Fruit fly (Drosophila melanogaster) whole organism, embryonic: Measurements from ENCODE around the gene Edg78E.

Experiments
- Antp ChIP-seq: fragments of 200-800 bp; sonication (Bioruptor generic); optimal IDR thresholded peaks from 3 replicates; lab custom pipeline; 2016; ENCODE audit warnings: missing biosample characterization, missing genetic modification characterization
- Atf-2 ChIP-seq: fragments of 200-800 bp; sonication (Bioruptor generic); optimal IDR thresholded peaks from 2 replicates; lab custom pipeline; 2016; ENCODE audit warnings: missing biosample characterization, missing genetic modification characterization
- CG10366 ChIP-seq: fragments of 200-800 bp; sonication (Bioruptor generic); IDR thresholded peaks from 2 replicates; pipeline ENCODE4 v1.3.6; 2022; ENCODE audit warnings: missing biosample characterization, missing genetic modification characterization
- CG10654 ChIP-seq: fragments of 200-800 bp; sonication (Bioruptor generic); optimal IDR thresholded peaks from 2 replicates; lab custom pipeline; 2016; ENCODE audit warnings: missing biosample characterization, missing genetic modification characterization
- CG12071 ChIP-seq: fragments of 200-800 bp; sonication (Bioruptor generic); optimal IDR thresholded peaks from 3 replicates; lab custom pipeline; 2018; ENCODE audit warnings: missing biosample characterization, mild to moderate bottlenecking, missing genetic modification characterization
- CG12219 ChIP-seq: fragments of 200-800 bp; sonication (Bioruptor generic); optimal IDR thresholded peaks from 3 replicates; lab custom pipeline; 2018; ENCODE audit warnings: missing biosample characterization, mild to moderate bottlenecking, missing genetic modification characterization
- CG12942 ChIP-seq: fragments of 200-800 bp; sonication (Bioruptor generic); optimal IDR thresholded peaks from 3 replicates; lab custom pipeline; 2016; ENCODE audit warnings: missing biosample characterization, missing genetic modification characterization
- CG13894 ChIP-seq: fragments of 200-800 bp; sonication (Bioruptor generic); optimal IDR thresholded peaks from 3 replicates; lab custom pipeline; 2018; ENCODE audit warnings: missing biosample characterization, mild to moderate bottlenecking, missing genetic modification characterization, moderate library complexity
- CG17359 ChIP-seq: fragments of 200-800 bp; sonication (Bioruptor generic); optimal IDR thresholded peaks from 3 replicates; lab custom pipeline; 2018; ENCODE audit warnings: missing biosample characterization, mild to moderate bottlenecking, missing genetic modification characterization, moderate library complexity
- CG2129 ChIP-seq: fragments of 200-800 bp; sonication (Bioruptor generic); IDR thresholded peaks from 2 replicates; pipeline ENCODE4 v1.3.6; 2022; ENCODE audit warnings: missing biosample characterization, missing genetic modification characterization; ENCODE audit not compliant: partially characterized antibody
- CG2202 ChIP-seq: fragments of 200-800 bp; sonication (Bioruptor generic); optimal IDR thresholded peaks from 2 replicates; lab custom pipeline; 2018; ENCODE audit warnings: missing biosample characterization, mild to moderate bottlenecking, missing genetic modification characterization
- CG30020 ChIP-seq: fragments of 200-800 bp; optimal IDR thresholded peaks from 2 replicates; lab custom pipeline; 2019; ENCODE audit warnings: missing biosample characterization, mild to moderate bottlenecking, missing genetic modification characterization, moderate library complexity
- CG31388 ChIP-seq: fragments of 200-800 bp; sonication (Bioruptor generic); optimal IDR thresholded peaks from 2 replicates; lab custom pipeline; 2016; ENCODE audit warnings: missing biosample characterization, missing genetic modification characterization
- CG3281 ChIP-seq: fragments of 200-800 bp; sonication (Bioruptor generic); optimal IDR thresholded peaks from 3 replicates; lab custom pipeline; 2017; ENCODE audit warnings: missing biosample characterization, mild to moderate bottlenecking, missing genetic modification characterization
- CG33213 ChIP-seq: fragments of 200-800 bp; sonication (Bioruptor generic); optimal IDR thresholded peaks from 3 replicates; lab custom pipeline; 2016; ENCODE audit warnings: missing biosample characterization, missing genetic modification characterization
- CG3407 ChIP-seq: fragments of 200-800 bp; sonication (Bioruptor generic); optimal IDR thresholded peaks from 2 replicates; lab custom pipeline; 2018; ENCODE audit warnings: missing biosample characterization, mild to moderate bottlenecking, missing genetic modification characterization
- CG34224 ChIP-seq: fragments of 200-800 bp; sonication (Bioruptor generic); IDR thresholded peaks from 3 replicates; pipeline ENCODE4 v1.3.6; 2022; ENCODE audit warnings: missing biosample characterization, missing genetic modification characterization; ENCODE audit not compliant: partially characterized antibody
- CG6791 ChIP-seq: fragments of 200-800 bp; sonication (Bioruptor generic); IDR thresholded peaks from 3 replicates; pipeline ENCODE4 v1.3.6; 2022; ENCODE audit warnings: missing biosample characterization, missing genetic modification characterization; ENCODE audit not compliant: partially characterized antibody
- CG7786 ChIP-seq: fragments of 200-800 bp; sonication (Bioruptor generic); optimal IDR thresholded peaks from 2 replicates; lab custom pipeline; 2016; ENCODE audit warnings: missing biosample characterization, missing genetic modification characterization
- CG7928 ChIP-seq: fragments of 200-800 bp; sonication (Bioruptor generic); optimal IDR thresholded peaks from 2 replicates; lab custom pipeline; 2017; ENCODE audit warnings: missing biosample characterization, mild to moderate bottlenecking, missing genetic modification characterization
- CG8924 ChIP-seq: fragments of 200-800 bp; optimal IDR thresholded peaks from 3 replicates; lab custom pipeline; 2019; ENCODE audit warnings: missing biosample characterization, mild to moderate bottlenecking, missing genetic modification characterization, moderate library complexity
- CkIIα-i1 ChIP-seq: fragments of 200-800 bp; sonication (Bioruptor generic); IDR thresholded peaks from 2 replicates; pipeline ENCODE4 v1.3.6; 2022; ENCODE audit warnings: missing biosample characterization, missing genetic modification characterization
- Dp ChIP-seq: fragments of 200-800 bp; sonication (Bioruptor generic); optimal IDR thresholded peaks from 2 replicates; lab custom pipeline; 2018; ENCODE audit warnings: missing biosample characterization, mild to moderate bottlenecking, missing genetic modification characterization, moderate library complexity
- Fer3 ChIP-seq: fragments of 200-800 bp; sonication (Bioruptor generic); optimal IDR thresholded peaks from 2 replicates; lab custom pipeline; 2018; ENCODE audit warnings: missing biosample characterization, mild to moderate bottlenecking, missing genetic modification characterization, moderate library complexity
- HLH4C ChIP-seq: fragments of 200-800 bp; sonication (Bioruptor generic); IDR thresholded peaks from 3 replicates; pipeline ENCODE4 v1.3.6; 2022; ENCODE audit warnings: missing biosample characterization, missing genetic modification characterization; ENCODE audit not compliant: partially characterized antibody
- Hmr ChIP-seq: fragments of 200-800 bp; sonication (Bioruptor generic); optimal IDR thresholded peaks from 3 replicates; lab custom pipeline; 2017; ENCODE audit warnings: mild to moderate bottlenecking, missing biosample characterization, missing genetic modification reagents, missing genetic modification characterization
- Hsf ChIP-seq: fragments of 200-800 bp; sonication (Bioruptor generic); optimal IDR thresholded peaks from 3 replicates; lab custom pipeline; 2016; ENCODE audit warnings: missing biosample characterization, missing genetic modification characterization
- Lhr ChIP-seq: fragments of 200-800 bp; sonication (Bioruptor generic); optimal IDR thresholded peaks from 3 replicates; lab custom pipeline; 2017; ENCODE audit warnings: mild to moderate bottlenecking, missing biosample characterization, missing genetic modification reagents, missing genetic modification characterization
- MESR4 ChIP-seq: fragments of 200-800 bp; sonication (Bioruptor generic); optimal IDR thresholded peaks from 2 replicates; lab custom pipeline; 2018; ENCODE audit warnings: missing biosample characterization, mild to moderate bottlenecking, missing genetic modification characterization, moderate library complexity
- Med ChIP-seq: fragments of 200-800 bp; sonication (Bioruptor generic); peaks from one replicate; lab custom pipeline; 2016; ENCODE audit warnings: missing biosample characterization, missing genetic modification characterization, mild to moderate bottlenecking, inconsistent platforms, moderate library complexity
- Myb ChIP-seq: fragments of 200-800 bp; sonication (Bioruptor generic); optimal IDR thresholded peaks from 2 replicates; lab custom pipeline; 2016; ENCODE audit warnings: missing biosample characterization, missing genetic modification characterization
- Nf-YC ChIP-seq: fragments of 200-800 bp; optimal IDR thresholded peaks from 3 replicates; lab custom pipeline; 2019; ENCODE audit warnings: missing biosample characterization, mild to moderate bottlenecking, missing genetic modification characterization, moderate library complexity
- Rfx ChIP-seq: fragments of 200-800 bp; sonication (Bioruptor generic); IDR thresholded peaks from 2 replicates; pipeline ENCODE4 v1.3.6; 2022; ENCODE audit warnings: missing biosample characterization, missing genetic modification characterization
- Xbp1 ChIP-seq: fragments of 200-800 bp; sonication (Bioruptor generic); optimal IDR thresholded peaks from 3 replicates; lab custom pipeline; 2016; ENCODE audit warnings: missing biosample characterization, mild to moderate bottlenecking, missing genetic modification characterization
- amos ChIP-seq: fragments of 200-800 bp; sonication (Bioruptor generic); IDR thresholded peaks from 2 replicates; pipeline ENCODE4 v1.3.6; 2022; ENCODE audit warnings: missing biosample characterization, missing genetic modification characterization; ENCODE audit not compliant: partially characterized antibody
- ato ChIP-seq: fragments of 200-800 bp; sonication (Bioruptor generic); IDR thresholded peaks from 2 replicates; pipeline ENCODE4 v1.3.6; 2022; ENCODE audit warnings: missing biosample characterization, missing genetic modification characterization; ENCODE audit not compliant: partially characterized antibody
- dmrt11E ChIP-seq: fragments of 200-800 bp; sonication (Bioruptor generic); optimal IDR thresholded peaks from 3 replicates; lab custom pipeline; 2018; ENCODE audit warnings: missing biosample characterization, mild to moderate bottlenecking, missing genetic modification characterization, moderate library complexity
- grau ChIP-seq: fragments of 200-800 bp; optimal IDR thresholded peaks from 3 replicates; lab custom pipeline; 2019; ENCODE audit warnings: missing biosample characterization, mild to moderate bottlenecking, missing genetic modification characterization, moderate library complexity
- hb ChIP-seq: fragments of 200-800 bp; sonication (Bioruptor generic); IDR thresholded peaks from 3 replicates; pipeline ENCODE4 v1.3.6; 2022; ENCODE audit warnings: missing biosample characterization, missing genetic modification characterization; ENCODE audit not compliant: partially characterized antibody
- her ChIP-seq: fragments of 200-800 bp; sonication (Bioruptor generic); optimal IDR thresholded peaks from 2 replicates; lab custom pipeline; 2016; ENCODE audit warnings: missing biosample characterization, missing genetic modification characterization
- inv ChIP-seq: fragments of 200-800 bp; sonication (Bioruptor generic); IDR thresholded peaks from 2 replicates; pipeline ENCODE4 v1.3.6; 2022; ENCODE audit warnings: missing biosample characterization, missing genetic modification characterization; ENCODE audit not compliant: partially characterized antibody
- mam ChIP-seq: fragments of 200-800 bp; sonication (Bioruptor generic); optimal IDR thresholded peaks from 3 replicates; lab custom pipeline; 2016; ENCODE audit warnings: missing biosample characterization, missing genetic modification characterization
- ro ChIP-seq: fragments of 200-800 bp; sonication (Bioruptor generic); IDR thresholded peaks from 2 replicates; pipeline ENCODE4 v1.3.6; 2022; ENCODE audit warnings: missing biosample characterization, missing genetic modification characterization
- sens ChIP-seq: fragments of 200-800 bp; sonication (Bioruptor generic); peaks from one replicate; lab custom pipeline; 2016; ENCODE audit warnings: missing biosample characterization, missing genetic modification characterization
- slbo ChIP-seq: fragments of 200-800 bp; sonication (Bioruptor generic); IDR thresholded peaks from 2 replicates; pipeline ENCODE4 v1.3.6; 2022; ENCODE audit warnings: missing biosample characterization, missing genetic modification characterization
- sna ChIP-seq: fragments of 200-800 bp; sonication (Bioruptor generic); IDR thresholded peaks from 2 replicates; pipeline ENCODE4 v1.3.6; 2022; ENCODE audit warnings: missing biosample characterization, missing genetic modification characterization; ENCODE audit not compliant: partially characterized antibody
- tna ChIP-seq: fragments of 200-800 bp; sonication (Bioruptor generic); IDR thresholded peaks from 2 replicates; pipeline ENCODE4 v1.3.6; 2022; ENCODE audit warnings: missing biosample characterization, missing genetic modification characterization; ENCODE audit not compliant: partially characterized antibody
- zfh1 ChIP-seq: fragments of 200-800 bp; sonication (Bioruptor generic); IDR thresholded peaks from 3 replicates; pipeline ENCODE4 v1.3.6; 2022; ENCODE audit warnings: missing biosample characterization, missing genetic modification characterization

The Edg78E gene

DNA sequence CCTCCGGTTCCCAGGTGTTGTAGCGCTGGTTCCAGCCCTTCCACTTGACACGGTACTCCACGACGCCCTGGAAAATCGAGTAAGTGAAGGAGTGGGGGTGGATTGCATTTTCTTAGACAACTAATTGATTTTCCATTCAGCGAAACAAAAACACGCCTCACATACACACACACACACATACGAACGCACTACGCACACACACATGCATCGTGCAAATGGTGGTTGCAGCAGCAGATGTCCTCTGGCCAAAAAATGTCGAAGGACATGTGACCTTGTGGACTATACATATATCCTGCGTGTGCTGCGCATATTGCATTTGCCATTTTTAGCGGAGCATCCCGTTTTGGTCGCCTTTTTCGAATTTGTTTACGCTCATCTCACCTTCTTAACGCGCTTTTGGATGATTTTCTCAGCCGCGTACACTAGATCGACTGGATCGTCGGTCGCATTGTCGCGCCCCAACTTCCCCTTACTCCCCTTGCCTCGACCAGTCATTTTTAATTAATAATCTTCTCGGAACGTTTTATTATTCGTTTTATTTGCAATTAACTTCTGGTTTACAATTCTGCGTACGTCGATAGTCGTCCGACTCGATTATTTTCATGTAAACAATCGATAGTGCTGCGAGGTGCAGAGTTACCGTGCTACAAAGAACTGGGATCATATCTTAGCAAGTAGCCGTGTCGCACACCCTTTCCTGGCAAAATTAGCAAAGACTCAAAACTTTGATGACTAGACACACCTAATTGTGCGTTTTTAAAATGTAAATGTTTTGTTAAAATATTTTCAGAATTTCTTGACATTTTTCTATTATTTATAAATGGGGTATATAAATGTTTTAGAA is 20.0 kb upstream of the Edg78E start, which contains the start of gene Pc (continued):
- TF ChIP-seq Atf-2 (GFP tag; lab: Kevin White, UChicago) (no peak), ato (GFP tag; lab: Robert Waterston, UW) (peak; percentile 72; the same call in 1 of the 2 replicates), Rfx (GFP tag; lab: Robert Waterston, UW) (peak; percentile 43), sens (peak; percentile 51), CG13894 (tag; lab: Kevin White, UChicago) (peak; percentile 55), CG12071 (GFP tag; lab: Kevin White, UChicago) (no peak), Myb (GFP tag; lab: Kevin White, UChicago) (peak; percentile 73), sna (GFP tag; lab: Robert Waterston, UW) (peak; percentile 53; the same call in 1 of the 2 replicates), amos (GFP tag; lab: Robert Waterston, UW) (peak; percentile 92), Lhr (GFP tag; lab: Kevin White, UChicago) (peak; percentile 91), inv (peak; percentile 83), CkIIα-i1 (0 out of 2 replicates have a peak, but pooled peaks have one; percentile 13), hb (GFP tag; lab: Robert Waterston, UW) (peak; percentile 82; the same call in 2 of the 3 replicates), grau (peak; percentile 17), Med (GFP tag; lab: Kevin White, UChicago) (peak; percentile 88), Nf-YC (tag; lab: Kevin White, UChicago) (peak; percentile 44), CG3281 (GFP tag; lab: Kevin White, UChicago) (no peak), Hmr (GFP tag; lab: Kevin White, UChicago) (peak; percentile 57), CG10366 (GFP tag; lab: Robert Waterston, UW) (no peak), her (GFP tag; lab: Kevin White, UChicago) (peak; percentile 12), dmrt11E (tag; lab: Kevin White, UChicago) (no peak), zfh1 (no peak), CG34224 (peak; percentile 79), mam (GFP tag; lab: Kevin White, UChicago) (peak; percentile 26), CG2202 (tag; lab: Kevin White, UChicago) (no peak), MESR4 (GFP tag; lab: Kevin White, UChicago) (peak; percentile 59), CG3407 (GFP tag; lab: Kevin White, UChicago) (no peak), tna (GFP tag; lab: Robert Waterston, UW) (peak; percentile 69), Fer3 (tag; lab: Kevin White, UChicago) (no peak), CG2129 (GFP tag; lab: Robert Waterston, UW) (peak; percentile 60), HLH4C (peak; percentile 86), CG6791 (GFP tag; lab: Robert Waterston, UW) (peak; percentile 90), CG33213 (peak; percentile 78), CG12219 (no peak), CG7786 (peak; percentile 5), slbo (peak; percentile 40), CG31388 (GFP tag; lab: Kevin White, UChicago) (no peak), Antp (no peak), CG30020 (tag; lab: Kevin White, UChicago) (peak; percentile 82), ro (no peak), Dp (GFP tag; lab: Kevin White, UChicago) (peak; percentile 66), Xbp1 (GFP tag; lab: Kevin White, UChicago) (peak; percentile 10), Hsf (GFP tag; lab: Kevin White, UChicago) (no peak), CG8924 (peak; percentile 18), CG7928 (GFP tag; lab: Kevin White, UChicago) (peak; percentile 5), CG10654 (no peak), CG12942 (no peak), CG17359 (tag; lab: Kevin White, UChicago) (no peak)
